Worm (Caenorhabditis elegans): ENCODE results near the gene F01G4.6.
"Not testable (repeated sequence)": the region's sequence is repeated elsewhere in the genome, so short reads cannot be mapped to it uniquely, and the experiment has no call there.

F01G4.6 gene

DNA sequence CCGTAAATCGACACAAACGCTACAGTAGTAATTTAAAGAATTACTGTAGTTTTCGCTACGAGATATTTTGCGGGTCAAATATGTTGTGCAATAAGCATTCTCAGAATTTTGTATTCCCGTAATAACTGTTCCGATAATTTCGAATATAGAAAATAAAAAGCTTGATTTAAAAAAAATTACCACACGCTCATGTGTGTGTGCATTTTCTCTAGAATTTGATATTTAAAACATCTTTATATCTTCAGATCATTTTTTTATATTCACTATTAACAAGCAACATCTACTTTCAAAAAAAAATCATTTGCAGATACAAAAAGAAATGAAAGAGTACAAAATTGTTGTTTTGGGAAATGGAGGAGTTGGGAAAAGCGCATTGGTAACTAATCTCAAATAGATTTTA lies 27.7 kb upstream of the F01G4.6 start, which contains the start of gene rap-3:
Gene rap-3, plus strand, starts transcription at position 301 of the 400 bp plus-strand sequence.
- TF ChIP-seq T22C8.4 (GFP tag; IDR thresholded peaks at IDR 0.05) (no peak), ztf-23 (GFP tag; IDR thresholded peaks at IDR 0.05) (no peak), ref-1 (GFP tag; conservative IDR thresholded peaks at IDR 0.05) (no peak), cog-1 (tag; optimal IDR thresholded peaks at IDR 0.05) (no peak)

DNA sequence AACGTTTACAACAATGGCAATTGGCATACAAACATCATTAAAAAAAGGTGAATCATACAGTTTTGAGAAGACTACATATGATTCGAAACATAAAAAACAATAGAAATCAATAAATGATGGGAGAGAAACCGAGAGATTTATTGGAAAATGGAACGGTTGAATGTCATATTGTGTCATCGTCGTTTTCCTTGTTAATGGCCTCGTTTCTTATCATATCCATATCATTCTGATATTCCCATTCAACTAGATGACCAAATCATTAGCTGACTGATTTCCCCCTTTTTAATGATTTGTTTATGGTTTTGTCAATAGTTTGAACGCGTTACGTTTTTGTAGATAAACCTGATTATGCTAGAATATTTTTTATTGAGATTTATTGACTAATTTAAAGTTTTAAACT lies 25.5 kb upstream of the F01G4.6 start:
- no peak for TF ChIP-seq med-1 (GFP tag; optimal IDR thresholded peaks at IDR 0.05; ENCODE audit: insufficient read depth)
- no peak for TF ChIP-seq klf-2 (GFP tag; conservative IDR thresholded peaks at IDR 0.05)
- TF ChIP-seq ztf-23 (GFP tag; IDR thresholded peaks at IDR 0.05): no peak
- TF ChIP-seq flt-1 (GFP tag; IDR thresholded peaks at IDR 0.05): no peak
- no peak for TF ChIP-seq ztf-29 (GFP tag; IDR thresholded peaks at IDR 0.05)
- no peak for TF ChIP-seq cog-1 (tag; optimal IDR thresholded peaks at IDR 0.05)
- TF ChIP-seq T22C8.4 (GFP tag; IDR thresholded peaks at IDR 0.05): no peak
- no peak for TF ChIP-seq tab-1 (GFP tag; IDR thresholded peaks at IDR 0.05)
- no peak for TF ChIP-seq ref-1 (GFP tag; conservative IDR thresholded peaks at IDR 0.05)

DNA sequence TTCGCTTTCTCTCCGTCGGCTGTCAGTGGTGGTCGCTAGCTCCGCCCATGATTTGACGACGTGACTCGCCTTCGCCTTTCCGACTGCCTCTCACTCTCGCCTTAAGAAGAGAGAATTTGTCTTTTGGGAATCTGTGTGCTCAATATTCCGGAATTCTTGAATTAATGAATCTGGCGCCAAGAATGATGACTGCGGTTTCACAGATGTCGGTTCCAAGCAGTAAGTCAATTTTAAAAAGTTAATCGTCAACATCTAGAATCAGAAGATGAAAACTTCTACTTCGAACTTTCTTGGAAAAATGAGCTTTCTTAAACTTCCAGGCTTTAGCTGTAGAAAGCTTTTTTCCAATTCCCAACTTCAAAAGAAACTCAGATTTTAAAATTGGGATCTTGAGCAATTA lies 20.3 kb upstream of the F01G4.6 start, which contains the start of gene nhr-67:
Gene nhr-67, plus strand, starts transcription at position 97 of the 400 bp plus-strand sequence.
- TF ChIP-seq cog-1 (tag; optimal IDR thresholded peaks at IDR 0.05): no peak
- TF ChIP-seq klf-2 (GFP tag; conservative IDR thresholded peaks at IDR 0.05): no peak
- TF ChIP-seq T22C8.4 (GFP tag; IDR thresholded peaks at IDR 0.05): no peak
- no peak for TF ChIP-seq ztf-29 (GFP tag; IDR thresholded peaks at IDR 0.05)
- TF ChIP-seq tab-1 (GFP tag; IDR thresholded peaks at IDR 0.05): no peak
- TF ChIP-seq ref-1 (GFP tag; conservative IDR thresholded peaks at IDR 0.05): no peak
- no peak for TF ChIP-seq med-1 (GFP tag; optimal IDR thresholded peaks at IDR 0.05; ENCODE audit: insufficient read depth)
- TF ChIP-seq flt-1 (GFP tag; IDR thresholded peaks at IDR 0.05): no peak

DNA sequence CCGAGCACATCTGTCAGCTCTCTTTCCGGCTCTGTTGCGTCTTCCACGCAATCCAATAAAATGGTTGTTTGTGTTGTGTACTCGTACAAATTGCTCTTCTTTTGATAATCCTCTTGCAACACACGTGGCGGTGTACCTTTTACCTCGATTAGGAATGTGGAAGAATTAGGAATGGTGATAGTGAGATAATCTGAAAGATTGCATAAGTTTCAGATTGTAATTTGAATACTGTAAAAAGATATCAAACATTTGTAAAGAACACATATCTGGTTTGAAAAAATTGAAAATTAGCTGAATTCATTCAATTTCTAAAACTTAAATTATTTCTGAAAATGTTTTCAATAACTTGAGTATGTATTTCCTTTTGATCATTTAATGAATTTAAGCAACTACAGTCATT lies 15.5 kb upstream of the F01G4.6 start, which contains the start of gene C08F8.6:
Gene C08F8.6, minus strand, starts transcription at position 101 of the 400 bp plus-strand sequence.
- TF ChIP-seq T22C8.4 (GFP tag; IDR thresholded peaks at IDR 0.05): no peak
- no peak for TF ChIP-seq ztf-29 (GFP tag; IDR thresholded peaks at IDR 0.05)
- TF ChIP-seq tab-1 (GFP tag; IDR thresholded peaks at IDR 0.05): no peak
- TF ChIP-seq cog-1 (tag; optimal IDR thresholded peaks at IDR 0.05): no peak
- TF ChIP-seq med-1 (GFP tag; optimal IDR thresholded peaks at IDR 0.05; ENCODE audit: insufficient read depth): no peak
- no peak for TF ChIP-seq flt-1 (GFP tag; IDR thresholded peaks at IDR 0.05)
- TF ChIP-seq klf-2 (GFP tag; conservative IDR thresholded peaks at IDR 0.05): no peak
- TF ChIP-seq ztf-23 (GFP tag; IDR thresholded peaks at IDR 0.05): no peak
- TF ChIP-seq ref-1 (GFP tag; conservative IDR thresholded peaks at IDR 0.05): no peak

ce11 chrIV:11162451-11162850 lies 13.1 kb upstream of the F01G4.6 start, which contains the start of gene fbxb-9:
Gene fbxb-9, minus strand, starts transcription at chrIV:11162551.
- TF ChIP-seq klf-2 (GFP tag; conservative IDR thresholded peaks at IDR 0.05) (no peak), ztf-29 (GFP tag; IDR thresholded peaks at IDR 0.05) (no peak), ztf-23 (GFP tag; IDR thresholded peaks at IDR 0.05) (no peak), tab-1 (GFP tag; IDR thresholded peaks at IDR 0.05) (no peak), cog-1 (tag; optimal IDR thresholded peaks at IDR 0.05) (no peak), T22C8.4 (GFP tag; IDR thresholded peaks at IDR 0.05) (no peak), ref-1 (GFP tag; conservative IDR thresholded peaks at IDR 0.05) (no peak), flt-1 (GFP tag; IDR thresholded peaks at IDR 0.05) (no peak), med-1 (GFP tag; optimal IDR thresholded peaks at IDR 0.05; ENCODE audit: insufficient read depth) (no peak)

DNA sequence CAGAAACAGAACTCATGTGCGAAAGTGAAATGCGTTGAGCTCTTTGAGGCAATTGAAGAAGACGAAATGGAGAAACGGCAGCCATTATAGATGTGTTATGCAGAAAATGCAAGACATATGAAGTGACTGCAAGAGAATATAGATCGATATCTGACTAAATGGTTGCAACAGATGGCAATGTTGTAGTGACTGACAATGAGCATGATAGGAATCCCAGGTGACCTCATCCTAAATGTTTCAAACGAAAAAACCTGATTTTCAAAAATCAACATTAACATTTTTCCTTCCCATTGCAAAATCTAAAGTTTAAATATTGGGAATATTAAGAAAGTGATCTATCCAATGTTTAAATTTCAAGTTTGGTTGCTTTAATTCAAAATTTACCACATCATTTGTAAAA lies 11.4 kb upstream of the F01G4.6 start, which contains the start of gene C08F8.15:
Gene C08F8.15, minus strand, starts transcription at position 101 of the 400 bp plus-strand sequence.
- TF ChIP-seq klf-2 (GFP tag; conservative IDR thresholded peaks at IDR 0.05): no peak
- TF ChIP-seq ztf-29 (GFP tag; IDR thresholded peaks at IDR 0.05): no peak
- no peak for TF ChIP-seq cog-1 (tag; optimal IDR thresholded peaks at IDR 0.05)
- TF ChIP-seq T22C8.4 (GFP tag; IDR thresholded peaks at IDR 0.05): no peak
- TF ChIP-seq tab-1 (GFP tag; IDR thresholded peaks at IDR 0.05): no peak
- no peak for TF ChIP-seq med-1 (GFP tag; optimal IDR thresholded peaks at IDR 0.05; ENCODE audit: insufficient read depth)
- TF ChIP-seq flt-1 (GFP tag; IDR thresholded peaks at IDR 0.05): no peak
- TF ChIP-seq ztf-23 (GFP tag; IDR thresholded peaks at IDR 0.05): no peak
- TF ChIP-seq ref-1 (GFP tag; conservative IDR thresholded peaks at IDR 0.05): no peak

ce11 chrIV:11159886-11160285 lies 10.6 kb upstream of the F01G4.6 start, which contains the start of gene mboa-4:
Gene mboa-4, minus strand, starts transcription at chrIV:11159986.
- TF ChIP-seq ref-1 (GFP tag; conservative IDR thresholded peaks at IDR 0.05): no peak
- TF ChIP-seq med-1 (GFP tag; optimal IDR thresholded peaks at IDR 0.05; ENCODE audit: insufficient read depth): no peak
- no peak for TF ChIP-seq cog-1 (tag; optimal IDR thresholded peaks at IDR 0.05)
- TF ChIP-seq T22C8.4 (GFP tag; IDR thresholded peaks at IDR 0.05): no peak
- TF ChIP-seq klf-2 (GFP tag; conservative IDR thresholded peaks at IDR 0.05): no peak
- no peak for TF ChIP-seq ztf-29 (GFP tag; IDR thresholded peaks at IDR 0.05)
- no peak for TF ChIP-seq flt-1 (GFP tag; IDR thresholded peaks at IDR 0.05)
- no peak for TF ChIP-seq tab-1 (GFP tag; IDR thresholded peaks at IDR 0.05)
- TF ChIP-seq ztf-23 (GFP tag; IDR thresholded peaks at IDR 0.05): no peak

DNA sequence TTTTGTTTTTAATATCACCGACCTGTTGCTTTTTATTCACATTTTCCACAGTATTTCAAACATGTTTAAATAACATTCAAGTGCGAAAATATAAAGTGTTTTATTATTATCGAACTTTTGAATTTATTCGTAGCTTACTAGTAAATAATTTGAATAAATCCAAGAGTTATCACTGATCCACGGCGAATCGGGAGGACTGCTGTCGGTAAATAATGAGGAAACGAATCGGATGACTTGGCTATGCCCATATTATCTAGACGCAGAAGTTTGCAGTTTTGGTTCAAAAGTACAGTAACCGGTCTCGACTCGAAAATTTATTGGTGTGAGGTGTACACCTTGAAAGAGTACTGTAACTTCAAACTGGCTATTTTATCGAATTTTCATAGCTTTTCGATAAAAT lies 7.2 kb upstream of the F01G4.6 start:
- no peak for TF ChIP-seq ztf-29 (GFP tag; IDR thresholded peaks at IDR 0.05)
- TF ChIP-seq ztf-23 (GFP tag; IDR thresholded peaks at IDR 0.05): no peak
- TF ChIP-seq tab-1 (GFP tag; IDR thresholded peaks at IDR 0.05): no peak
- TF ChIP-seq ref-1 (GFP tag; conservative IDR thresholded peaks at IDR 0.05): no peak
- TF ChIP-seq klf-2 (GFP tag; conservative IDR thresholded peaks at IDR 0.05): no peak

DNA sequence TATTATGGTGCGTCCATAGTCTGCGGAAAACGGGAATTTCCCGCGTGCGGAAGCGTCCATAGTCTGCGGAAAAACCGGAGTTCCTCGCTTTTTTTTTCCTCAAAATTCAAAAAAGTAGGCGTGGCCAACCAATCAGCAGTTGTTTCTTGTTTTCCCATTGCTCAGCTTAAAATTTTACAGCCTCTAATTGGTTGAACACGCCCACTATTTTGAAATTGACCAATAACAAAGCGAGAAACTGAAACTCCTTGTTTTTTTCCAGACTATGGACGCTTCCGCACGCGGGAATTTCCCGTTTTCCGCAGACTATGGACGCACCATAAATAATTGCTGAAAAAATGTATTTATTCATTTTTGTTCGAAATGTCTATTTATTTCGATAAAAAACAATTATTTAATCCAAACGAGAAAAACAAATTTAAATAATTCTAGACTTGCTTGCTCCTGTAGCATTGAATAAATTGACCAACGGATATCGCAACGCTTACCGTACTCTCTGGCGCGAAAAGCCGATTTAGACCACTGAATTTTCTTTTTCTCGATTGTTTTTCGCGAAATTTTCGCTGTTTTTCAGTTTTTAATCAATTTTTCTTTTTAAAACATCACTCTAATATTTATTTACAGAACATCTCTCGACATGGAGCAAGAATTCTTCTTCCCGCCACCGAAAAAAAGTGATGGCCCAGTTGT lies 5.3 kb upstream of the F01G4.6 start, which contains the start of gene C08F8.3:
Gene C08F8.3, plus strand, starts transcription at position 620 of the 690 bp plus-strand sequence.
- TF ChIP-seq ztf-23 (GFP tag; IDR thresholded peaks at IDR 0.05); klf-2 (GFP tag; conservative IDR thresholded peaks at IDR 0.05); tab-1 (GFP tag; IDR thresholded peaks at IDR 0.05): not testable (repeated sequence)

ce11 chrIV:11150844-11151243 lies 1.5 kb upstream of the F01G4.6 start, which contains the start of gene C08F8.2:
Gene C08F8.2, plus strand, starts transcription at chrIV:11150997.
- TF ChIP-seq cog-1 (tag; optimal IDR thresholded peaks at IDR 0.05) (no peak), flt-1 (GFP tag; IDR thresholded peaks at IDR 0.05) (no peak), ztf-23 (GFP tag; IDR thresholded peaks at IDR 0.05) (no peak), ref-1 (GFP tag; conservative IDR thresholded peaks at IDR 0.05) (no peak), tab-1 (GFP tag; IDR thresholded peaks at IDR 0.05) (no peak), klf-2 (GFP tag; conservative IDR thresholded peaks at IDR 0.05) (no peak), T22C8.4 (GFP tag; IDR thresholded peaks at IDR 0.05) (no peak), ztf-29 (GFP tag; IDR thresholded peaks at IDR 0.05) (no peak), med-1 (GFP tag; optimal IDR thresholded peaks at IDR 0.05; ENCODE audit: insufficient read depth) (no peak)

Data from whole organism, midembryonic.